Worm (Caenorhabditis elegans) whole organism, late embryonic: Measurements from ENCODE around the gene col-161.
A peak's percentile ranks its signal among the peaks of the same experiment; 100 is the strongest.

Experiments used
- C38D4.7 ChIP-seq: fragments of 200-800 bp; sonication (Bioruptor generic); optimal IDR thresholded peaks from 2 replicates; lab custom pipeline; 2018; ENCODE audit warnings: mild to moderate bottlenecking, missing genetic modification characterization, moderate library complexity, missing compliant biosample characterization
- F13H6.1 ChIP-seq: sonication (generic microtip); optimal IDR thresholded peaks from 2 replicates; lab custom pipeline; 2016; ENCODE audit warnings: missing genetic modification characterization, missing compliant biosample characterization
- K09A11.1 ChIP-seq: sonication (generic microtip); optimal IDR thresholded peaks from 2 replicates; lab custom pipeline; 2017; ENCODE audit warnings: antibody characterized with exemption, mild to moderate bottlenecking, missing genetic modification characterization, missing compliant biosample characterization; ENCODE audit not compliant: insufficient read depth
- T23F11.4 ChIP-seq: fragments of 200-800 bp; sonication (Bioruptor generic); optimal IDR thresholded peaks from 2 replicates; lab custom pipeline; 2018; ENCODE audit warnings: mild to moderate bottlenecking, missing genetic modification characterization, missing compliant biosample characterization
- Y22D7AL.16 ChIP-seq: sonication (generic microtip); optimal IDR thresholded peaks from 2 replicates; lab custom pipeline; 2016; ENCODE audit warnings: missing genetic modification characterization, missing compliant biosample characterization
- ama-1 ChIP-seq: fragments of 150-350 bp; optimal IDR thresholded peaks from 2 replicates; lab custom pipeline; 2014
- ceh-22 ChIP-seq: sonication (generic microtip); optimal IDR thresholded peaks from 2 replicates; lab custom pipeline; 2017; ENCODE audit warnings: missing biosample characterization, missing genetic modification characterization
- ceh-30 ChIP-seq: fragments of 150-350 bp; optimal IDR thresholded peaks from 2 replicates; lab custom pipeline; 2014; ENCODE audit warnings: missing biosample characterization, missing genetic modification characterization
- ceh-31 ChIP-seq: sonication (generic microtip); optimal IDR thresholded peaks from 2 replicates; lab custom pipeline; 2016; ENCODE audit warnings: missing genetic modification characterization, missing compliant biosample characterization
- ceh-6 ChIP-seq: fragments of 200-800 bp; sonication (Bioruptor generic); optimal IDR thresholded peaks from 2 replicates; lab custom pipeline; 2018; ENCODE audit warnings: mild to moderate bottlenecking, missing genetic modification characterization, missing compliant biosample characterization
- ceh-9 ChIP-seq: sonication (generic microtip); optimal IDR thresholded peaks from 2 replicates; lab custom pipeline; 2016; ENCODE audit warnings: mild to moderate bottlenecking, missing genetic modification characterization, inconsistent platforms, missing compliant biosample characterization
- dve-1 ChIP-seq: sonication (generic microtip); optimal IDR thresholded peaks from 2 replicates; lab custom pipeline; 2017; ENCODE audit warnings: antibody characterized with exemption, mild to moderate bottlenecking, missing genetic modification characterization, missing compliant biosample characterization
- elt-2 ChIP-seq: sonication (generic microtip); optimal IDR thresholded peaks from 2 replicates; lab custom pipeline; 2016; ENCODE audit warnings: missing genetic modification reagents, missing genetic modification characterization, missing compliant biosample characterization
- elt-4 ChIP-seq: sonication (generic microtip); optimal IDR thresholded peaks from 2 replicates; lab custom pipeline; 2016; ENCODE audit warnings: missing genetic modification characterization, missing compliant biosample characterization
- eyg-1 ChIP-seq: sonication (generic microtip); optimal IDR thresholded peaks from 2 replicates; lab custom pipeline; 2016; ENCODE audit warnings: missing genotype, missing genetic modification characterization, missing compliant biosample characterization
- fkh-10 ChIP-seq: fragments of 150-350 bp; optimal IDR thresholded peaks from 2 replicates; lab custom pipeline; 2014; ENCODE audit warnings: missing biosample characterization, missing genetic modification reagents, missing genetic modification characterization
- fkh-6 ChIP-seq: sonication (generic microtip); optimal IDR thresholded peaks from 2 replicates; lab custom pipeline; 2016; ENCODE audit warnings: missing genetic modification characterization, missing compliant biosample characterization
- gmeb-2 ChIP-seq: sonication (generic microtip); optimal IDR thresholded peaks from 2 replicates; lab custom pipeline; 2016; ENCODE audit warnings: missing genetic modification characterization, inconsistent platforms, missing compliant biosample characterization
- hlh-13 ChIP-seq: fragments of 200-800 bp; sonication (Bioruptor generic); optimal IDR thresholded peaks from 2 replicates; lab custom pipeline; 2018; ENCODE audit warnings: mild to moderate bottlenecking, missing genetic modification characterization, missing compliant biosample characterization
- hlh-6 ChIP-seq: sonication (generic microtip); optimal IDR thresholded peaks from 2 replicates; lab custom pipeline; 2016; ENCODE audit warnings: missing genotype, missing genetic modification characterization, missing compliant biosample characterization
- hlh-8 ChIP-seq: sonication (generic microtip); optimal IDR thresholded peaks from 2 replicates; lab custom pipeline; 2016; ENCODE audit warnings: missing genotype, missing genetic modification characterization, missing compliant biosample characterization
- lim-6 ChIP-seq: sonication (generic microtip); optimal IDR thresholded peaks from 2 replicates; lab custom pipeline; 2016; ENCODE audit warnings: missing genetic modification characterization, missing compliant biosample characterization
- madf-2 ChIP-seq: sonication (generic microtip); optimal IDR thresholded peaks from 2 replicates; lab custom pipeline; 2017; ENCODE audit warnings: missing genetic modification characterization, missing compliant biosample characterization
- nhr-11 ChIP-seq: fragments of 150-350 bp; optimal IDR thresholded peaks from 2 replicates; lab custom pipeline; 2014; ENCODE audit warnings: missing biosample characterization, missing genetic modification characterization
- pag-3 ChIP-seq: sonication (generic microtip); optimal IDR thresholded peaks from 2 replicates; lab custom pipeline; 2016; ENCODE audit warnings: missing compliant biosample characterization, missing genetic modification characterization, borderline replicate concordance
- pat-9 ChIP-seq: fragments of 200-800 bp; sonication (Bioruptor generic); optimal IDR thresholded peaks from 2 replicates; lab custom pipeline; 2018; ENCODE audit warnings: mild to moderate bottlenecking, missing genetic modification characterization, moderate library complexity, missing compliant biosample characterization
- pha-2 ChIP-seq: sonication (generic microtip); optimal IDR thresholded peaks from 2 replicates; lab custom pipeline; 2017; ENCODE audit warnings: mild to moderate bottlenecking, missing genetic modification characterization, missing compliant biosample characterization
- pha-4 ChIP-seq: fragments of 150-350 bp; optimal IDR thresholded peaks from 2 replicates; lab custom pipeline; 2018; ENCODE audit warnings: missing biosample characterization, missing genetic modification reagents, missing genetic modification characterization
- pqm-1 ChIP-seq: sonication (generic microtip); optimal IDR thresholded peaks from 2 replicates; lab custom pipeline; 2016; ENCODE audit warnings: missing genetic modification characterization, missing compliant biosample characterization
- pros-1 ChIP-seq: fragments of 150-350 bp; optimal IDR thresholded peaks from 2 replicates; lab custom pipeline; 2014; ENCODE audit warnings: missing biosample characterization, missing genetic modification reagents, missing genetic modification characterization
- ref-2 ChIP-seq: sonication (generic microtip); optimal IDR thresholded peaks from 2 replicates; lab custom pipeline; 2016; ENCODE audit warnings: missing genetic modification characterization, missing compliant biosample characterization
- sox-4 ChIP-seq: sonication (generic microtip); optimal IDR thresholded peaks from 2 replicates; lab custom pipeline; 2017; ENCODE audit warnings: mild to moderate bottlenecking, missing genetic modification characterization, inconsistent platforms, missing compliant biosample characterization
- syd-9 ChIP-seq: sonication (generic microtip); optimal IDR thresholded peaks from 2 replicates; lab custom pipeline; 2016; ENCODE audit warnings: mild to moderate bottlenecking, missing genetic modification characterization, moderate library complexity, missing compliant biosample characterization
- tbx-2 ChIP-seq: sonication (generic microtip); optimal IDR thresholded peaks from 2 replicates; lab custom pipeline; 2016; ENCODE audit warnings: missing genetic modification characterization, missing compliant biosample characterization
- ttx-3 ChIP-seq: sonication (generic microtip); optimal IDR thresholded peaks from 2 replicates; lab custom pipeline; 2016; ENCODE audit warnings: missing genetic modification reagents, missing genetic modification characterization, missing compliant biosample characterization
- unc-3 ChIP-seq, 2 experiments: fragments of 200-800 bp in 1 of 2; sonication (Bioruptor generic) in 1 of 2; sonication (generic microtip) in 1 of 2; conservative IDR thresholded peaks in 1 of 2; optimal IDR thresholded peaks in 1 of 2; 2 replicates each; pipeline versions ENCODE4 v1.3.6 to Lab custom; 2016 to 2022; ENCODE audit warnings: missing compliant biosample characterization in 2 of 2, missing genetic modification characterization in 2 of 2, missing genetic modification reagents in 1 of 2
- unc-42 ChIP-seq: sonication (generic microtip); optimal IDR thresholded peaks from 2 replicates; lab custom pipeline; 2016; ENCODE audit warnings: missing genotype, missing genetic modification characterization, missing compliant biosample characterization
- unc-55 ChIP-seq: sonication (generic microtip); optimal IDR thresholded peaks from 2 replicates; lab custom pipeline; 2017; ENCODE audit warnings: missing biosample characterization, missing genetic modification reagents, missing genetic modification characterization

The col-161 gene

ce11 chrV:13308616-13309015 lies 9.2 kb downstream of the col-161 start, which contains the start of gene C50B6.1:
C50B6.1 (plus strand) TSS chrV:13308916.
- TF ChIP-seq tbx-2: no peak
- TF ChIP-seq gmeb-2 (tag; lab: Kevin White, UChicago): no peak

ce11 chrV:13304663-13305188 lies 13.1 kb downstream of the col-161 start, which contains the start of gene C26E1.2:
C26E1.2 (plus strand) TSS chrV:13305138.
- TF ChIP-seq pha-4 (tag; lab: Kevin White, UChicago): no peak
- TF ChIP-seq unc-55 (GFP tag; lab: Kevin White, UChicago): no peak
- peak; percentile 50 for TF ChIP-seq elt-2 (tag; lab: Kevin White, UChicago)

ce11 chrV:13301443-13301842 lies 16.4 kb downstream of the col-161 start, which contains the start of gene ceh-79:
ceh-79 (plus strand) TSS chrV:13301833.
- TF ChIP-seq F13H6.1 (tag; lab: Kevin White, UChicago) (no peak), elt-2 (tag; lab: Kevin White, UChicago) (peak; percentile 64), ama-1 (no peak), fkh-6 (no peak)

- TF ChIP-seq hlh-6 (no peak), ceh-9 (tag; lab: Kevin White, UChicago) (no peak), unc-3 (GFP tag; conservative IDR thresholded peaks at IDR 0.05; lab: Robert Waterston, UW) (no peak), unc-3 (tag; optimal IDR thresholded peaks at IDR 0.05; lab: Kevin White, UChicago) (no peak), tbx-2 (no peak), elt-4 (tag; lab: Kevin White, UChicago) (no peak), syd-9 (tag; lab: Kevin White, UChicago) (no peak), ceh-6 (GFP tag; lab: Kevin White, UChicago) (no peak), eyg-1 (tag; lab: Kevin White, UChicago) (no peak), fkh-10 (no peak), pha-2 (tag; lab: Kevin White, UChicago) (no peak), nhr-11 (tag; lab: Kevin White, UChicago) (no peak), pat-9 (no peak), ttx-3 (tag; lab: Kevin White, UChicago) (no peak), C38D4.7 (GFP tag; lab: Kevin White, UChicago) (no peak)
These were observed 17.3 kb downstream of the col-161 start for ce11 chrV:13300492-13300891.

ce11 chrV:13299398-13299797 lies 18.4 kb downstream of the col-161 start:
- no peak for TF ChIP-seq T23F11.4 (GFP tag; lab: Kevin White, UChicago)
- TF ChIP-seq madf-2: no peak
- TF ChIP-seq ceh-9 (tag; lab: Kevin White, UChicago): no peak

- TF ChIP-seq syd-9 (tag; lab: Kevin White, UChicago): no peak
- TF ChIP-seq Y22D7AL.16 (tag; lab: Kevin White, UChicago): no peak
- TF ChIP-seq ceh-30: no peak
- TF ChIP-seq elt-2 (tag; lab: Kevin White, UChicago): no peak
- TF ChIP-seq ceh-22 (tag; lab: Kevin White, UChicago): no peak
- TF ChIP-seq lim-6: no peak
- no peak for TF ChIP-seq madf-2
- no peak for TF ChIP-seq pros-1 (tag; lab: Kevin White, UChicago)
- no peak for TF ChIP-seq elt-4 (tag; lab: Kevin White, UChicago)
These were observed 19.1 kb downstream of the col-161 start for ce11 chrV:13298706-13299105.

ce11 chrV:13297220-13297619 lies 20.6 kb downstream of the col-161 start, which contains the start of gene C26E1.1:
C26E1.1 (plus strand) TSS chrV:13297520.
- TF ChIP-seq sox-4 (tag; lab: Kevin White, UChicago) (no peak), pat-9 (no peak), fkh-10 (no peak), ceh-31 (tag; lab: Kevin White, UChicago) (no peak), unc-42 (tag; lab: Kevin White, UChicago) (no peak), hlh-8 (tag; lab: Kevin White, UChicago) (no peak), dve-1 (tag; lab: Kevin White, UChicago) (no peak), Y22D7AL.16 (tag; lab: Kevin White, UChicago) (no peak), ref-2 (tag; lab: Kevin White, UChicago) (no peak), pqm-1 (tag; lab: Kevin White, UChicago) (no peak), K09A11.1 (tag; lab: Kevin White, UChicago) (no peak), elt-4 (tag; lab: Kevin White, UChicago) (no peak), ceh-30 (no peak), pag-3 (tag; lab: Kevin White, UChicago) (no peak), hlh-13 (no peak)
